Worm (Caenorhabditis elegans): ENCODE results near the gene orc-2.

- TF ChIP-seq dmd-4 (tag; optimal IDR thresholded peaks at IDR 0.05) (no peak), ztf-4 (tag; optimal IDR thresholded peaks at IDR 0.05) (no peak), nhr-129 (tag; optimal IDR thresholded peaks at IDR 0.05) (no peak), ceh-82 (tag; optimal IDR thresholded peaks at IDR 0.05) (no peak), egl-27 (tag; optimal IDR thresholded peaks at IDR 0.05) (no peak), ztf-11 (tag; optimal IDR thresholded peaks at IDR 0.05) (no peak), unc-39 (tag; optimal IDR thresholded peaks at IDR 0.05) (no peak), blmp-1 (tag; optimal IDR thresholded peaks at IDR 0.05; ENCODE audit: insufficient read depth) (no peak)
These were observed 10.7 kb downstream of the orc-2 start, which contains the start of gene egg-3 for ce11 chrII:10884396-10884795.
